Worm (Caenorhabditis elegans) whole organism, L4 larva: Measurements from ENCODE around the gene F35H12.1.

Experiments used
- F26F4.8 ChIP-seq: fragments of 200-800 bp; sonication (Bioruptor generic); conservative IDR thresholded peaks from 2 replicates; pipeline ENCODE4 v1.3.6; 2022; ENCODE audit warnings: missing genetic modification characterization, missing compliant biosample characterization
- F49E8.2 ChIP-seq: sonication (generic microtip); optimal IDR thresholded peaks from 2 replicates; lab custom pipeline; 2016; ENCODE audit warnings: missing compliant biosample characterization, mild to moderate bottlenecking, missing genetic modification characterization, borderline replicate concordance
- R02D3.7 ChIP-seq: fragments of 150-350 bp; sonication (generic microtip); optimal IDR thresholded peaks from 3 replicates; lab custom pipeline; 2014; ENCODE audit warnings: missing biosample characterization, missing genetic modification characterization
- T20F7.1 ChIP-seq: fragments of 200-800 bp; sonication (Bioruptor generic); optimal IDR thresholded peaks from 2 replicates; lab custom pipeline; 2018; ENCODE audit warnings: mild to moderate bottlenecking, missing genetic modification characterization, missing compliant biosample characterization
- T26A8.4 ChIP-seq: fragments of 200-800 bp; sonication (Bioruptor generic); IDR thresholded peaks from 2 replicates; pipeline ENCODE4 v1.3.6; 2022; ENCODE audit warnings: missing genetic modification characterization, missing compliant biosample characterization
- Y5F2A.4 ChIP-seq: fragments of 200-800 bp; sonication (Bioruptor generic); optimal IDR thresholded peaks from 2 replicates; lab custom pipeline; 2018; ENCODE audit warnings: mild to moderate bottlenecking, missing genetic modification characterization, missing compliant biosample characterization
- ZK337.2 ChIP-seq: fragments of 200-800 bp; sonication (Bioruptor generic); IDR thresholded peaks from 2 replicates; pipeline ENCODE4 v1.3.6; 2022; ENCODE audit warnings: missing genetic modification reagents, missing genetic modification characterization, missing compliant biosample characterization
- ZK546.5 ChIP-seq, 2 experiments: sonication (generic microtip); optimal IDR thresholded peaks; 2 replicates each; lab custom pipeline; 2017; ENCODE audit warnings: missing biosample characterization in 2 of 2, missing genetic modification characterization in 2 of 2
- aha-1 ChIP-seq: fragments of 150-350 bp; peaks from one replicate; lab custom pipeline; 2014; ENCODE audit warnings: missing biosample characterization, missing genetic modification characterization
- ama-1 ChIP-seq: fragments of 150-350 bp; optimal IDR thresholded peaks from 2 replicates; lab custom pipeline; 2014; ENCODE audit warnings: inconsistent platforms, mixed read lengths
- arid-1 ChIP-seq: fragments of 200-800 bp; sonication (Bioruptor generic); conservative IDR thresholded peaks from 2 replicates; pipeline ENCODE4 v1.3.6; 2022; ENCODE audit warnings: missing genetic modification reagents, missing genetic modification characterization, missing compliant biosample characterization
- ceh-20 ChIP-seq: fragments of 200-800 bp; sonication (Bioruptor generic); IDR thresholded peaks from 2 replicates; pipeline ENCODE4 v1.3.6; 2022; ENCODE audit warnings: missing genetic modification reagents, missing genetic modification characterization, missing compliant biosample characterization
- ceh-82 ChIP-seq: sonication (generic microtip); optimal IDR thresholded peaks from 2 replicates; lab custom pipeline; 2017; ENCODE audit warnings: missing biosample characterization, missing genetic modification characterization
- ces-1 ChIP-seq: fragments of 150-350 bp; sonication (generic microtip); optimal IDR thresholded peaks from 4 replicates; lab custom pipeline; 2014; ENCODE audit warnings: missing biosample characterization, missing genetic modification reagents, missing genetic modification characterization
- ctbp-1 ChIP-seq: fragments of 200-800 bp; sonication (Bioruptor generic); IDR thresholded peaks from 2 replicates; pipeline ENCODE4 v1.3.6; 2022; ENCODE audit warnings: missing genetic modification reagents, missing genetic modification characterization, missing compliant biosample characterization
- daf-12 ChIP-seq: fragments of 150-350 bp; optimal IDR thresholded peaks from 2 replicates; lab custom pipeline; 2014; ENCODE audit warnings: missing biosample characterization, missing genetic modification reagents, missing genetic modification characterization
- daf-16 ChIP-seq, 3 experiments: sonication (generic microtip); optimal IDR thresholded peaks; 2 replicates each; lab custom pipeline; 2016 to 2017; ENCODE audit warnings: missing genetic modification characterization in 3 of 3, missing genetic modification reagents in 3 of 3, mild to moderate bottlenecking in 2 of 3, missing compliant biosample characterization in 2 of 3, missing biosample characterization in 1 of 3, moderate library complexity in 1 of 3
- dmd-6 ChIP-seq: fragments of 200-800 bp; sonication (Bioruptor generic); IDR thresholded peaks from 2 replicates; pipeline ENCODE4 v1.3.6; 2022; ENCODE audit warnings: missing genetic modification reagents, missing genetic modification characterization, missing compliant biosample characterization
- dpl-1 ChIP-seq: fragments of 150-350 bp; optimal IDR thresholded peaks from 2 replicates; lab custom pipeline; 2014; ENCODE audit warnings: missing biosample characterization, missing genetic modification reagents, missing genetic modification characterization
- egl-27 ChIP-seq: sonication (generic microtip); optimal IDR thresholded peaks from 3 replicates; lab custom pipeline; 2017; ENCODE audit warnings: missing biosample characterization, missing genetic modification reagents, missing genetic modification characterization
- hlh-11 ChIP-seq: fragments of 200-800 bp; sonication (Bioruptor generic); optimal IDR thresholded peaks from 2 replicates; lab custom pipeline; 2018; ENCODE audit warnings: mild to moderate bottlenecking, missing genetic modification characterization, missing compliant biosample characterization
- hmg-1.1 ChIP-seq: fragments of 200-800 bp; sonication (Bioruptor generic); IDR thresholded peaks from 2 replicates; pipeline ENCODE4 v1.3.6; 2022; ENCODE audit warnings: missing genetic modification reagents, missing genetic modification characterization, missing compliant biosample characterization
- jun-1 ChIP-seq: fragments of 150-350 bp; optimal IDR thresholded peaks from 2 replicates; lab custom pipeline; 2014; ENCODE audit warnings: missing biosample characterization, missing genetic modification reagents, missing genetic modification characterization
- lin-1 ChIP-seq: fragments of 200-800 bp; sonication (Bioruptor generic); IDR thresholded peaks from 2 replicates; pipeline ENCODE4 v1.3.6; 2022; ENCODE audit warnings: missing genetic modification reagents, missing genetic modification characterization, missing compliant biosample characterization
- lin-13 ChIP-seq: fragments of 150-350 bp; optimal IDR thresholded peaks from 2 replicates; lab custom pipeline; 2014; ENCODE audit warnings: missing biosample characterization, missing genetic modification reagents, missing genetic modification characterization
- lin-39 ChIP-seq: fragments of 150-350 bp; optimal IDR thresholded peaks from 2 replicates; lab custom pipeline; 2014; ENCODE audit warnings: missing biosample characterization, missing genetic modification reagents, missing genetic modification characterization
- lir-3 ChIP-seq: sonication (generic microtip); optimal IDR thresholded peaks from 2 replicates; lab custom pipeline; 2016; ENCODE audit warnings: mild to moderate bottlenecking, missing genetic modification characterization, missing compliant biosample characterization
- lsy-2 ChIP-seq, 2 experiments: fragments of 150-350 bp in 1 of 2; sonication (generic microtip) in 1 of 2; optimal IDR thresholded peaks; 2 replicates each; lab custom pipeline; 2014 to 2017; ENCODE audit warnings: missing biosample characterization in 2 of 2, missing genetic modification characterization in 2 of 2
- madf-5 ChIP-seq, 2 experiments: fragments of 200-800 bp; sonication (Bioruptor generic); IDR thresholded peaks; 2 replicates each; pipeline ENCODE4 v1.3.6; 2022; ENCODE audit warnings: missing compliant biosample characterization in 2 of 2, missing genetic modification characterization in 2 of 2
- mdt-29 ChIP-seq: fragments of 200-800 bp; sonication (Bioruptor generic); IDR thresholded peaks from 2 replicates; pipeline ENCODE4 v1.3.6; 2022; ENCODE audit warnings: missing genetic modification reagents, missing genetic modification characterization, missing compliant biosample characterization
- mep-1 ChIP-seq: fragments of 150-350 bp; sonication (generic microtip); optimal IDR thresholded peaks from 3 replicates; lab custom pipeline; 2014; ENCODE audit warnings: missing biosample characterization, missing genetic modification characterization
- mxl-2 ChIP-seq: fragments of 200-800 bp; sonication (Bioruptor generic); conservative IDR thresholded peaks from 2 replicates; pipeline ENCODE4 v1.3.6; 2022; ENCODE audit warnings: missing genetic modification reagents, missing genetic modification characterization, missing compliant biosample characterization
- mxl-3 ChIP-seq: fragments of 200-800 bp; sonication (Bioruptor generic); optimal IDR thresholded peaks from 2 replicates; lab custom pipeline; 2018; ENCODE audit warnings: mild to moderate bottlenecking, missing genetic modification characterization, missing compliant biosample characterization
- nhr-10 ChIP-seq: fragments of 150-350 bp; optimal IDR thresholded peaks from 2 replicates; lab custom pipeline; 2014; ENCODE audit warnings: missing biosample characterization, missing genetic modification characterization
- nhr-102 ChIP-seq: sonication (generic microtip); optimal IDR thresholded peaks from 2 replicates; lab custom pipeline; 2016; ENCODE audit warnings: mild to moderate bottlenecking, missing genetic modification characterization, moderate library complexity, missing compliant biosample characterization
- nhr-111 ChIP-seq: fragments of 200-800 bp; sonication (Bioruptor generic); optimal IDR thresholded peaks from 2 replicates; lab custom pipeline; 2018; ENCODE audit warnings: mild to moderate bottlenecking, missing genetic modification characterization, missing compliant biosample characterization
- nhr-237 ChIP-seq: sonication (generic microtip); optimal IDR thresholded peaks from 2 replicates; lab custom pipeline; 2017; ENCODE audit warnings: missing biosample characterization, missing genetic modification characterization
- nhr-41 ChIP-seq: fragments of 200-800 bp; sonication (Bioruptor generic); IDR thresholded peaks from 2 replicates; pipeline ENCODE4 v1.3.6; 2022; ENCODE audit warnings: missing genetic modification reagents, missing genetic modification characterization, missing compliant biosample characterization
- nhr-42 ChIP-seq: fragments of 200-800 bp; sonication (Bioruptor generic); IDR thresholded peaks from 2 replicates; pipeline ENCODE4 v1.3.6; 2022; ENCODE audit warnings: missing genetic modification characterization, missing compliant biosample characterization
- nhr-48 ChIP-seq: sonication (generic microtip); optimal IDR thresholded peaks from 2 replicates; lab custom pipeline; 2016; ENCODE audit warnings: mild to moderate bottlenecking, missing genetic modification characterization, missing compliant biosample characterization
- nhr-6 ChIP-seq: fragments of 150-350 bp; optimal IDR thresholded peaks from 2 replicates; lab custom pipeline; 2014; ENCODE audit warnings: missing biosample characterization, missing genetic modification characterization
- nhr-76 ChIP-seq: fragments of 150-350 bp; optimal IDR thresholded peaks from 2 replicates; lab custom pipeline; 2014; ENCODE audit warnings: missing biosample characterization, missing genetic modification characterization
- pha-4 ChIP-seq, 2 experiments: fragments of 150-350 bp in 1 of 2; fragments of 200-800 bp in 1 of 2; sonication (Bioruptor generic) in 1 of 2; IDR thresholded peaks in 1 of 2; optimal IDR thresholded peaks in 1 of 2; 2 replicates each; pipeline versions ENCODE4 v1.3.6 to Lab custom; 2014 to 2022; ENCODE audit warnings: missing genetic modification characterization in 2 of 2, missing genetic modification reagents in 2 of 2, missing biosample characterization in 1 of 2, missing compliant biosample characterization in 1 of 2
- rbr-2 ChIP-seq: sonication (generic microtip); optimal IDR thresholded peaks from 2 replicates; lab custom pipeline; 2016; ENCODE audit warnings: missing genotype, missing genetic modification characterization, missing compliant biosample characterization
- sdz-12 ChIP-seq: fragments of 200-800 bp; sonication (Bioruptor generic); optimal IDR thresholded peaks from 2 replicates; lab custom pipeline; 2018; ENCODE audit warnings: mild to moderate bottlenecking, missing genetic modification characterization, missing compliant biosample characterization
- set-16 ChIP-seq: fragments of 200-800 bp; sonication (Bioruptor generic); IDR thresholded peaks from 2 replicates; pipeline ENCODE4 v1.3.6; 2022; ENCODE audit warnings: missing genetic modification reagents, missing genetic modification characterization, missing compliant biosample characterization
- vab-7 ChIP-seq: fragments of 200-800 bp; sonication (Bioruptor generic); IDR thresholded peaks from 2 replicates; pipeline ENCODE4 v1.3.6; 2022; ENCODE audit warnings: missing genetic modification reagents, missing genetic modification characterization, missing compliant biosample characterization
- zfp-3 ChIP-seq: fragments of 200-800 bp; sonication (Bioruptor generic); conservative IDR thresholded peaks from 2 replicates; pipeline ENCODE4 v1.3.6; 2022; ENCODE audit warnings: missing genetic modification reagents, missing genetic modification characterization, missing compliant biosample characterization
- zip-2 ChIP-seq: fragments of 150-350 bp; optimal IDR thresholded peaks from 2 replicates; lab custom pipeline; 2014; ENCODE audit warnings: missing biosample characterization, missing genetic modification characterization

F35H12.1 gene

ce11 chrX:977958-978686 is 44.5 kb downstream of the F35H12.1 start, which contains the start of gene abhd-3.2 (continued):
- TF ChIP-seq sdz-12 (GFP tag; lab: Kevin White, UChicago) (no peak), zfp-3 (no peak), rbr-2 (tag; lab: Kevin White, UChicago) (no peak), daf-16 (GFP tag; optimal IDR thresholded peaks at IDR 0.05; lab: Kevin White, UChicago) (peak in 1 of 2 experiments; percentile 38), daf-16 (tag; optimal IDR thresholded peaks at IDR 0.05; lab: Kevin White, UChicago) (peak; percentile 94), T26A8.4 (no peak), nhr-42 (GFP tag; lab: Robert Waterston, UW) (0 out of 2 replicates have a peak, but pooled peaks have one; percentile 23), nhr-41 (GFP tag; lab: Robert Waterston, UW) (0 out of 2 replicates have a peak, but pooled peaks have one; percentile 46), ceh-20 (GFP tag; lab: Robert Waterston, UW) (peak; percentile 87), pha-4 (GFP tag; IDR thresholded peaks at IDR 0.05; lab: Robert Waterston, UW) (no peak), pha-4 (tag; optimal IDR thresholded peaks at IDR 0.05; lab: Kevin White, UChicago) (no peak), R02D3.7 (tag; lab: Kevin White, UChicago) (no peak), nhr-6 (tag; lab: Kevin White, UChicago) (peak; percentile 74), nhr-48 (tag; lab: Kevin White, UChicago) (peak; percentile 86), aha-1 (tag; lab: Kevin White, UChicago) (no peak), hmg-1.1 (GFP tag; lab: Robert Waterston, UW) (no peak), F49E8.2 (tag; lab: Kevin White, UChicago) (no peak), dmd-6 (peak; percentile 98), lin-13 (GFP tag; lab: Kevin White, UChicago) (no peak), ces-1 (GFP tag; lab: Kevin White, UChicago) (no peak), ctbp-1 (GFP tag; lab: Robert Waterston, UW) (no peak), mep-1 (tag; lab: Kevin White, UChicago) (peak; percentile 65), mxl-2 (GFP tag; lab: Robert Waterston, UW) (no peak), mxl-3 (GFP tag; lab: Kevin White, UChicago) (peak; percentile 53), nhr-76 (tag; lab: Kevin White, UChicago) (no peak), ama-1 (lab: Kevin White, UChicago) (no peak), ZK337.2 (no peak), nhr-102 (tag; lab: Kevin White, UChicago) (peak; percentile 61), nhr-111 (GFP tag; lab: Kevin White, UChicago) (no peak), ZK546.5 (tag; optimal IDR thresholded peaks at IDR 0.05; lab: Kevin White, UChicago) (no peak), set-16 (GFP tag; lab: Robert Waterston, UW) (no peak), lir-3 (no peak), F26F4.8 (GFP tag; lab: Robert Waterston, UW) (no peak), hlh-11 (peak; percentile 93), zip-2 (no peak), mdt-29 (no peak), jun-1 (tag; lab: Kevin White, UChicago) (no peak), lin-39 (no peak), nhr-237 (no peak), lin-1 (GFP tag; lab: Robert Waterston, UW) (peak; percentile 79; the same call in 1 of the 2 replicates), lsy-2 (tag; optimal IDR thresholded peaks at IDR 0.05; lab: Kevin White, UChicago) (peak in 1 of 2 experiments; percentile 51), madf-5 (GFP tag; IDR thresholded peaks at IDR 0.05; lab: Robert Waterston, UW) (no peak), egl-27 (no peak), arid-1 (GFP tag; lab: Robert Waterston, UW) (no peak), daf-12 (tag; lab: Kevin White, UChicago) (no peak), Y5F2A.4 (GFP tag; lab: Kevin White, UChicago) (no peak), nhr-10 (peak; percentile 29), T20F7.1 (GFP tag; lab: Kevin White, UChicago) (peak; percentile 50), ceh-82 (tag; lab: Kevin White, UChicago) (no peak), dpl-1 (GFP tag; lab: Kevin White, UChicago) (no peak), vab-7 (GFP tag; lab: Robert Waterston, UW) (no peak)
